Fruit fly (Drosophila melanogaster): Measurements from ENCODE around the gene Hmx.
A peak's percentile ranks its signal among the peaks of the same experiment; 100 is the strongest.

Hmx gene

DNA sequence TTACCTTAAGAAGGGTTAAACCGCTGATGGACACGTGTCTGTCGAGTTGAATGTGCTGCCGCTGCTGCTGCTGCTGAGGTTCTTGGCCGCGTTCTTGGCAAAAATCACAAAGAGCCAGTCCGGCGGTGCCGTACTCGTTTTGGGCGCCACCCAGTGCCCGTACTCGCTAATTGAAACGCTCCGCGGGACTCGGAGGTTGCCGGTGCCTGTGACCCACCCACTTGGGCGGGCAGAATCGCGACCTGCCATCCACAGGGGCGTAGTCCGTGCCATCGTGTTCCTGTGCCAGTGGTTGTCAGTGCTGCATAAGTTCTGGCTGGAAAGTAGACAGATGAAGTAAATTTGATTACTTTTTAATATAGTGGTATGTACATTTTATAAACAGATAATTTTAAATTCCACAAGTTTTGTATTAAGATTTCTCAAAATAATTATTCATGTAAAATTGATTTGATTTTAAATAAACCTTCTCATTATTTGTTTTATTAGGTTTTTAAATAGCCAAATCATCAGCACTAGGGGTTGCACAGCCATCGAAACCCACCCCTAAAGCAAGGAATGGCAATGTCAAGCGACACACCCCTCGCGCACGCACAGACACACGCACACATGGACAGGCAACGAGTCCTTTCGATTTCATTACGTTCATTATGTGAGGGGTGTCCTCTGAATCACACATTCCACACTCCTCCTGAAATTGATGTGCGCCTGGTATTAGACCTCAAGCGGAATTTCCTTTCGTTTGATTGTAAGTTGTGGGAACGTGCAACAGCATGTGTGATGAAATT, 46.3 kb downstream of the Hmx start (continued):
- no peak for TF ChIP-seq CG15601 (tag; optimal IDR thresholded peaks at IDR 0.05)
- no peak for TF ChIP-seq en (GFP tag; optimal IDR thresholded peaks at IDR 0.05)
- TF ChIP-seq ken (GFP tag; IDR thresholded peaks at IDR 0.05): no peak
- TF ChIP-seq dan (GFP tag; IDR thresholded peaks at IDR 0.05): no peak
- TF ChIP-seq cas (GFP tag; IDR thresholded peaks at IDR 0.05): no peak
- no peak for TF ChIP-seq gcm2 (GFP tag; optimal IDR thresholded peaks at IDR 0.05)
- no peak for TF ChIP-seq CG10431 (GFP tag; optimal IDR thresholded peaks at IDR 0.05)
- no peak for TF ChIP-seq CG12769 (tag; optimal IDR thresholded peaks at IDR 0.05)
- TF ChIP-seq Hr51 (GFP tag; optimal IDR thresholded peaks at IDR 0.05): peak in 1 of 2 experiments; percentile 41
- TF ChIP-seq Sin3A (optimal IDR thresholded peaks at IDR 0.05): no peak
- peak; percentile 40 for TF ChIP-seq CG8924 (tag; optimal IDR thresholded peaks at IDR 0.05)
- peak; percentile 40 for TF ChIP-seq lab (GFP tag; optimal IDR thresholded peaks at IDR 0.05)
- TF ChIP-seq Med (GFP tag): peak; percentile 50
- TF ChIP-seq pzg (GFP tag; optimal IDR thresholded peaks at IDR 0.05): no peak
- no peak for TF ChIP-seq CkIIα-i1 (GFP tag; IDR thresholded peaks at IDR 0.05)
- no peak for TF ChIP-seq CG10366 (GFP tag; IDR thresholded peaks at IDR 0.05)
- TF ChIP-seq kah (GFP tag; optimal IDR thresholded peaks at IDR 0.05): peak; percentile 73
- TF ChIP-seq lov (optimal IDR thresholded peaks at IDR 0.05): no peak
- TF ChIP-seq lov (GFP tag; IDR thresholded peaks at IDR 0.05): 0 out of 3 replicates have a peak, but pooled peaks have one; percentile 24
- TF ChIP-seq CG9876 (GFP tag; optimal IDR thresholded peaks at IDR 0.05): no peak
- no peak for TF ChIP-seq CG18764 (GFP tag; optimal IDR thresholded peaks at IDR 0.05)
- peak; percentile 3 for TF ChIP-seq CG2712 (tag; optimal IDR thresholded peaks at IDR 0.05)
- no peak for TF ChIP-seq Ets97D (GFP tag; optimal IDR thresholded peaks at IDR 0.05)
- no peak for TF ChIP-seq MESR4 (GFP tag; optimal IDR thresholded peaks at IDR 0.05)
- no peak for TF ChIP-seq maf-S (GFP tag; optimal IDR thresholded peaks at IDR 0.05)
- TF ChIP-seq Deaf1 (tag; optimal IDR thresholded peaks at IDR 0.05): peak; percentile 24
- no peak for TF ChIP-seq CG33213 (GFP tag; optimal IDR thresholded peaks at IDR 0.05)
- peak; percentile 41 for TF ChIP-seq CG13424 (tag; optimal IDR thresholded peaks at IDR 0.05)
- no peak for TF ChIP-seq repo (GFP tag; optimal IDR thresholded peaks at IDR 0.05)
- no peak for TF ChIP-seq CG7357 (GFP tag; IDR thresholded peaks at IDR 0.05)
- TF ChIP-seq sc (optimal IDR thresholded peaks at IDR 0.05): no peak
- no peak for TF ChIP-seq sc (GFP tag; optimal IDR thresholded peaks at IDR 0.05)
- TF ChIP-seq scrt (GFP tag; optimal IDR thresholded peaks at IDR 0.05): peak; percentile 12
- TF ChIP-seq D19B (GFP tag; optimal IDR thresholded peaks at IDR 0.05): no peak
- no peak for TF ChIP-seq CG8089 (GFP tag; optimal IDR thresholded peaks at IDR 0.05)
- TF ChIP-seq CG4707 (GFP tag; optimal IDR thresholded peaks at IDR 0.05): no peak
- TF ChIP-seq CG11093 (GFP tag; IDR thresholded peaks at IDR 0.05): 0 out of 3 replicates have a peak, but pooled peaks have one; percentile 18
- TF ChIP-seq CG17385 (GFP tag; optimal IDR thresholded peaks at IDR 0.05): peak; percentile 6
- peak; percentile 57 for TF ChIP-seq CG12391 (tag; optimal IDR thresholded peaks at IDR 0.05)
- TF ChIP-seq CG15073 (GFP tag; optimal IDR thresholded peaks at IDR 0.05): no peak
- TF ChIP-seq nmo (GFP tag; optimal IDR thresholded peaks at IDR 0.05): peak; percentile 33
- TF ChIP-seq abd-A (tag; optimal IDR thresholded peaks at IDR 0.05): peak; percentile 94
- peak; percentile 6 for TF ChIP-seq CG15269 (tag; optimal IDR thresholded peaks at IDR 0.05)
- peak; percentile 52 for TF ChIP-seq twi (tag; optimal IDR thresholded peaks at IDR 0.05)
- peak; percentile 96 for TF ChIP-seq CG31224 (GFP tag; IDR thresholded peaks at IDR 0.05)
- TF ChIP-seq HLHmδ (GFP tag; optimal IDR thresholded peaks at IDR 0.05): peak; percentile 75
- TF ChIP-seq Taf1 (GFP tag; IDR thresholded peaks at IDR 0.05): no peak
- TF ChIP-seq Dp (GFP tag; optimal IDR thresholded peaks at IDR 0.05): no peak
- TF ChIP-seq Opbp (GFP tag; IDR thresholded peaks at IDR 0.05; ENCODE audit: partially characterized antibody): no peak
- peak; percentile 48 for TF ChIP-seq crol (GFP tag; IDR thresholded peaks at IDR 0.05)
